Worm (Caenorhabditis elegans): ENCODE measurements around the gene wars-1.

The wars-1 gene

DNA sequence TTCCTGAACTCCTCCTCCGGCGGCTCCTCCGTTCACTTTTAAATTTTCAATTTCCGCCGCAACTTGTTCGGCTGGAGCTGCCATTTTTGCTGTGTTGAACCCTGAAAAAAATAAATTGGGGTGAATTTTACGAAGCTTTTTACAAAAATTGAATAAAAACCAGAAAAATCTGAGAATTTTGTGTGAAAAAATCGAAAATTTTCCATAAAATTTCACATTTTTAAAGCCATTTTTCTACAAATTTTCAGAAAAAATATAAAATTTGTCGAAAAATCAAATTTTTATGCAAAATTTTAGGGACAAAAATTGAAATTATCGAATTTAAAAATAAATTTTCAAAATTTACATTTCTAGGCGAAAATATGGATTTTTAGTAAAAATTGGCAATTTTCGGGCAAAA is at the start of gene wars-1:
TSS of gene wars-1 (minus strand) at position 101 of the 400 bp plus-strand sequence.
- TF ChIP-seq pha-4 (tag; optimal IDR thresholded peaks at IDR 0.05) = no peak
- no peak for TF ChIP-seq sox-2 (GFP tag; IDR thresholded peaks at IDR 0.05)
- TF ChIP-seq fax-1 (tag; optimal IDR thresholded peaks at IDR 0.05) = no peak
- TF ChIP-seq elt-2 (tag; optimal IDR thresholded peaks at IDR 0.05) = no peak
- no peak for TF ChIP-seq nhr-11 (tag; optimal IDR thresholded peaks at IDR 0.05)
- no peak for TF ChIP-seq odd-2 (tag; optimal IDR thresholded peaks at IDR 0.05)
- no peak for TF ChIP-seq ceh-48 (tag; optimal IDR thresholded peaks at IDR 0.05)
- no peak for TF ChIP-seq syd-9 (tag; optimal IDR thresholded peaks at IDR 0.05)
- no peak for TF ChIP-seq ceh-45 (GFP tag; IDR thresholded peaks at IDR 0.05)
- TF ChIP-seq ceh-19 (GFP tag; optimal IDR thresholded peaks at IDR 0.05) = no peak
- no peak for TF ChIP-seq C38D4.7 (GFP tag; optimal IDR thresholded peaks at IDR 0.05)
- no peak for TF ChIP-seq pha-2 (tag; optimal IDR thresholded peaks at IDR 0.05)
- TF ChIP-seq ahr-1 (tag; optimal IDR thresholded peaks at IDR 0.05) = no peak
- no peak for TF ChIP-seq unc-3 (GFP tag; conservative IDR thresholded peaks at IDR 0.05)
- TF ChIP-seq unc-3 (tag; optimal IDR thresholded peaks at IDR 0.05) = no peak

DNA sequence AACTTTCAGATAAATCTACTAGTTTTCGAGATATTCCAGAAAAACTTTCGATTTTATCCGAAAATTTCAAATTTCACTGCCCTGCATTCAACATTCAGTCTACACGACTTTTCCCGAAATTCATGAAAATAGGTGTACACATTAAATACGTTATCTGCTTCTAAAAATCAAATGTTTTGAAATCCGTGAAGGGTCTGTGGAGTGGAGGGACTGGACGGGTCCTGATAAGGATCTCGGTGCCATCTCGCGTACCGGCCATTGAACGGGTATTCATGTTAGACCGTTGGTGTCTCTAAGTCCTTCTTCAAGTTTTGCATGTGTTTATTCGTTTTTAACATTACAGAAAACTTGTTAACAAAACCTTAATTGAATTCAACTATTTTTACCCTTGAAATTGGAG is 48.5 kb upstream of the wars-1 start:
- TF ChIP-seq ceh-24 (tag; optimal IDR thresholded peaks at IDR 0.05) = no peak

DNA sequence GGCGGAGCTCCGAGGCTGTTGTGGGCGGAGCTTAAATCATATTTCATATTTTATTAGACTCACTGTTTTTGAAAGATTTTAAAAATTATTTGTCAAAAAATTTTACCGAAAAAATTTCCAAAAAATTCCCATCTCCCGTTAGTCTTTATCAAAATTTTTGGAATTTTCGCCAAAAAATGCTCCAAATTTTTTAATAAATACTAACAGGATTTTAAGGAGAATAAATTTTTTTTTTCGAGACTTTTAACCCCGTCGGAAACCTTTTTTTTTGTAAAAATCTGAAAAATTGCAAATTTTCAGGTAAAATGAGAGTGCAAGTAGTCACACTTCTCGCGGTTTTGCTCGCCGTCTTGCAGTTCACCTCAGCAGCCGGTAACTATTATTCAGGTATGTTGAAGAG is 44.5 kb upstream of the wars-1 start, which contains the start of gene mihp-2:
TSS of gene mihp-2 (plus strand) at position 301 of the 400 bp plus-strand sequence.
- TF ChIP-seq ceh-2 (tag; optimal IDR thresholded peaks at IDR 0.05) (no peak), hlh-6 (tag; optimal IDR thresholded peaks at IDR 0.05) (no peak), sox-2 (GFP tag; IDR thresholded peaks at IDR 0.05) (no peak), ceh-14 (tag; optimal IDR thresholded peaks at IDR 0.05) (no peak), ceh-34 (tag; optimal IDR thresholded peaks at IDR 0.05) (no peak), T23F11.4 (GFP tag; optimal IDR thresholded peaks at IDR 0.05) (no peak), pqm-1 (tag; optimal IDR thresholded peaks at IDR 0.05) (no peak), hlh-15 (tag; optimal IDR thresholded peaks at IDR 0.05) (no peak), nfya-1 (tag; optimal IDR thresholded peaks at IDR 0.05) (no peak), ref-2 (tag; optimal IDR thresholded peaks at IDR 0.05) (no peak), ceh-6 (GFP tag; optimal IDR thresholded peaks at IDR 0.05) (no peak), tbx-7 (tag; optimal IDR thresholded peaks at IDR 0.05) (no peak), zip-5 (tag; optimal IDR thresholded peaks at IDR 0.05) (no peak), hlh-30 (tag; optimal IDR thresholded peaks at IDR 0.05; ENCODE audit: insufficient read depth) (no peak), ceh-31 (tag; optimal IDR thresholded peaks at IDR 0.05) (no peak), ceh-22 (tag; optimal IDR thresholded peaks at IDR 0.05) (no peak)

DNA sequence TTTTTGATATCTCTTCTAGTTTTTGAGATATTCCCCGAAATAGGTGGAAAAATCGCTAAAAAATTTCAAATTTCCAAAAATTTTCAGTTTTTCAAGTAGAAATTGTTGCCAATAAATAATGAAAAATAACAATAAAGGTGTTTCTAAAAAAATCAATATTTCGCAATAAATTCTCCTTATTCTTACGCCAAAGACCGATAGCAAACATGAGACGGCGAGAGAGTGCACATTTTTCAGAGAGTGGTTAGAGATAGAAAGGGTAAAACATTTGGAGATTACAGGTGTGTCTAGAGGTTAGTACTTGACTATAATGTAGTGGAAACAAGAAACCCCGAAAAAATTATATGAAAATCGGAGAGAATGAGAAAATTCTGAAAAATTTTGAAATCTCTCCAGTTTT is 42.5 kb upstream of the wars-1 start:
- TF ChIP-seq unc-55 (GFP tag; optimal IDR thresholded peaks at IDR 0.05) (no peak), ceh-14 (tag; optimal IDR thresholded peaks at IDR 0.05) (no peak), ceh-31 (tag; optimal IDR thresholded peaks at IDR 0.05) (no peak), fkh-10 (GFP tag; optimal IDR thresholded peaks at IDR 0.05) (no peak), ceh-19 (GFP tag; optimal IDR thresholded peaks at IDR 0.05) (no peak), T23F11.4 (GFP tag; optimal IDR thresholded peaks at IDR 0.05) (no peak), dve-1 (tag; optimal IDR thresholded peaks at IDR 0.05) (no peak), ceh-2 (tag; optimal IDR thresholded peaks at IDR 0.05) (no peak), ceh-22 (tag; optimal IDR thresholded peaks at IDR 0.05) (no peak), tbx-2 (tag; optimal IDR thresholded peaks at IDR 0.05) (no peak)

DNA sequence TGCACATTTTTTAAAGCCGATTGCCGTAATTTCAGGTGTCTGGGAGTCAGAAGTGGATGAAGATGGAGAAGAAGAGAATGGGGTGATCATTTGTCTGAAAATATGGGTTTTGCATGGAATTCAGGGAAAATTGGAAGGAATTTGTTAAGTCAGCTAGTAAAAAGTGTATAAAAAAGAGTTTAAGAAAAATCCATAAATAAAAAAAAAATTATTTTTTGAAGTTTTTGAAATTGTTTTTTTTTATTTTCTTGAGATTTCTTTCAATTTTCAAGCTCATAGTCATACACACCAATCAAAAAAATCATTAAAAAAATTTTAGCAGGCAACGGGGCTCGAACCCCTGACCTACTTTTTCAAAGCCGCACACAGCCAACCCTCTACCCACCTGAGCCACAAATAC is 41.4 kb upstream of the wars-1 start, which contains the start of gene nhr-243:
TSS of gene nhr-243 (minus strand) at position 101 of the 400 bp plus-strand sequence.
- TF ChIP-seq fkh-10 (GFP tag; optimal IDR thresholded peaks at IDR 0.05) (no peak), zip-5 (tag; optimal IDR thresholded peaks at IDR 0.05) (no peak), F13H6.1 (tag; optimal IDR thresholded peaks at IDR 0.05) (no peak), ceh-30 (tag; optimal IDR thresholded peaks at IDR 0.05) (no peak), ref-2 (tag; optimal IDR thresholded peaks at IDR 0.05) (no peak), hlh-13 (GFP tag; optimal IDR thresholded peaks at IDR 0.05) (no peak), pag-3 (tag; optimal IDR thresholded peaks at IDR 0.05; ENCODE audit: borderline replicate concordance) (no peak)
